Worm (Caenorhabditis elegans) whole organism, mixed stage, embryonic: Measurements from ENCODE around the gene W08E12.2.

ENCODE experiments used
- ceh-83 ChIP-seq: fragments of 200-800 bp; sonication (Bioruptor generic); optimal IDR thresholded peaks from 2 replicates; lab custom pipeline; 2018; ENCODE audit warnings: mild to moderate bottlenecking, missing genetic modification characterization, missing compliant biosample characterization
- ces-1 ChIP-seq: fragments of 150-350 bp; optimal IDR thresholded peaks from 2 replicates; lab custom pipeline; 2014; ENCODE audit warnings: missing biosample characterization, missing genetic modification reagents, missing genetic modification characterization
- drap-1 ChIP-seq: fragments of 200-800 bp; sonication (Bioruptor generic); optimal IDR thresholded peaks from 3 replicates; lab custom pipeline; 2018; ENCODE audit warnings: mild to moderate bottlenecking, missing genetic modification characterization, missing compliant biosample characterization
- elt-3 ChIP-seq: fragments of 150-350 bp; optimal IDR thresholded peaks from 2 replicates; lab custom pipeline; 2014; ENCODE audit warnings: missing biosample characterization, missing genetic modification characterization
- lsy-2 ChIP-seq: fragments of 150-350 bp; optimal IDR thresholded peaks from 2 replicates; lab custom pipeline; 2014; ENCODE audit warnings: missing biosample characterization, missing genetic modification characterization
- nhr-28 ChIP-seq: fragments of 150-350 bp; optimal IDR thresholded peaks from 2 replicates; lab custom pipeline; 2014; ENCODE audit warnings: missing biosample characterization, missing genetic modification characterization
- unc-62 ChIP-seq: fragments of 150-350 bp; optimal IDR thresholded peaks from 2 replicates; lab custom pipeline; 2014; ENCODE audit warnings: missing biosample characterization, missing genetic modification reagents, missing genetic modification characterization
- ztf-11 ChIP-seq: fragments of 150-350 bp; optimal IDR thresholded peaks from 2 replicates; lab custom pipeline; 2014; ENCODE audit warnings: missing biosample characterization, missing genetic modification characterization

ce11 chrIV:3345484-3345883, 39.8 kb downstream of the W08E12.2 start:
- TF ChIP-seq drap-1 (GFP tag; lab: Kevin White, UChicago) (no peak), nhr-28 (tag; lab: Kevin White, UChicago) (no peak), lsy-2 (tag; lab: Kevin White, UChicago) (no peak), elt-3 (tag; lab: Kevin White, UChicago) (no peak), ces-1 (GFP tag; lab: Kevin White, UChicago) (no peak), ceh-83 (GFP tag; lab: Kevin White, UChicago) (no peak), ztf-11 (tag; lab: Kevin White, UChicago) (no peak), unc-62 (GFP tag; lab: Kevin White, UChicago) (no peak)
